Fruit fly (Drosophila melanogaster): ENCODE results near the gene CG13894.

- TF ChIP-seq usp (GFP tag; optimal IDR thresholded peaks at IDR 0.05): no peak
- no peak for TF ChIP-seq CG8478 (optimal IDR thresholded peaks at IDR 0.05)
- TF ChIP-seq pan (optimal IDR thresholded peaks at IDR 0.05): no peak
These were observed 1.4 kb upstream of the CG13894 start for dm6 chr3L:700160-700917.
